Fruit fly (Drosophila melanogaster) whole organism, embryonic: ENCODE results near the gene Ids.

Experiments used
- B-H1 ChIP-seq: fragments of 200-800 bp; sonication (Bioruptor generic); IDR thresholded peaks from 3 replicates; pipeline ENCODE4 v1.3.6; 2022; ENCODE audit warnings: missing biosample characterization, missing genetic modification characterization
- B-H2 ChIP-seq: fragments of 200-800 bp; sonication (Bioruptor generic); optimal IDR thresholded peaks from 2 replicates; lab custom pipeline; 2018; ENCODE audit warnings: missing biosample characterization, mild to moderate bottlenecking, missing genetic modification characterization
- CG10274 ChIP-seq: fragments of 200-800 bp; sonication (Bioruptor generic); optimal IDR thresholded peaks from 3 replicates; lab custom pipeline; 2017; ENCODE audit warnings: missing biosample characterization, mild to moderate bottlenecking, missing genetic modification characterization
- CG10366 ChIP-seq: fragments of 200-800 bp; sonication (Bioruptor generic); IDR thresholded peaks from 2 replicates; pipeline ENCODE4 v1.3.6; 2022; ENCODE audit warnings: missing biosample characterization, missing genetic modification characterization
- CG12391 ChIP-seq: fragments of 200-800 bp; sonication (Bioruptor generic); optimal IDR thresholded peaks from 3 replicates; lab custom pipeline; 2018; ENCODE audit warnings: missing biosample characterization, mild to moderate bottlenecking, missing genetic modification characterization, moderate library complexity
- CG14860 ChIP-seq: fragments of 200-800 bp; sonication (Bioruptor generic); IDR thresholded peaks from 3 replicates; pipeline ENCODE4 v1.3.6; 2022; ENCODE audit warnings: missing biosample characterization, missing genetic modification characterization; ENCODE audit not compliant: partially characterized antibody
- CG16813 ChIP-seq: fragments of 200-800 bp; sonication (Bioruptor generic); IDR thresholded peaks from 3 replicates; pipeline ENCODE4 v1.3.6; 2022; ENCODE audit warnings: missing biosample characterization, missing genetic modification characterization; ENCODE audit not compliant: partially characterized antibody
- CG16863 ChIP-seq: fragments of 200-800 bp; sonication (Bioruptor generic); optimal IDR thresholded peaks from 3 replicates; lab custom pipeline; 2016; ENCODE audit warnings: missing biosample characterization, missing genetic modification characterization
- CG17912 ChIP-seq: fragments of 200-800 bp; sonication (Bioruptor generic); optimal IDR thresholded peaks from 2 replicates; lab custom pipeline; 2018; ENCODE audit warnings: missing biosample characterization, mild to moderate bottlenecking, missing genetic modification characterization
- CG1792 ChIP-seq: fragments of 200-800 bp; sonication (Bioruptor generic); optimal IDR thresholded peaks from 2 replicates; lab custom pipeline; 2016; ENCODE audit warnings: missing biosample characterization, missing genetic modification characterization
- CG4328 ChIP-seq: fragments of 200-800 bp; sonication (Bioruptor generic); optimal IDR thresholded peaks from 3 replicates; lab custom pipeline; 2017; ENCODE audit warnings: missing biosample characterization, missing genetic modification reagents, missing genetic modification characterization
- CG4820 ChIP-seq: fragments of 200-800 bp; sonication (Bioruptor generic); optimal IDR thresholded peaks from 3 replicates; lab custom pipeline; 2016; ENCODE audit warnings: missing biosample characterization, missing genetic modification characterization
- CG6272 ChIP-seq: fragments of 200-800 bp; sonication (Bioruptor generic); IDR thresholded peaks from 2 replicates; pipeline ENCODE4 v1.3.6; 2022; ENCODE audit warnings: missing biosample characterization, missing genetic modification characterization
- CG7786 ChIP-seq: fragments of 200-800 bp; sonication (Bioruptor generic); optimal IDR thresholded peaks from 2 replicates; lab custom pipeline; 2016; ENCODE audit warnings: missing biosample characterization, missing genetic modification characterization
- CG8359 ChIP-seq: fragments of 200-800 bp; sonication (Bioruptor generic); optimal IDR thresholded peaks from 2 replicates; lab custom pipeline; 2017; ENCODE audit warnings: missing biosample characterization, mild to moderate bottlenecking, missing genetic modification characterization, borderline replicate concordance
- CG9215 ChIP-seq: fragments of 200-800 bp; sonication (Bioruptor generic); IDR thresholded peaks from 2 replicates; pipeline ENCODE4 v1.3.6; 2022; ENCODE audit warnings: missing biosample characterization, missing genetic modification characterization
- Camta ChIP-seq: fragments of 200-800 bp; sonication (Bioruptor generic); optimal IDR thresholded peaks from 2 replicates; lab custom pipeline; 2016; ENCODE audit warnings: missing biosample characterization, missing genetic modification characterization
- Chrac-16 ChIP-seq: fragments of 200-800 bp; sonication (Bioruptor generic); optimal IDR thresholded peaks from 3 replicates; lab custom pipeline; 2016; ENCODE audit warnings: missing biosample characterization, missing genetic modification characterization
- Doc2 ChIP-seq: fragments of 200-800 bp; sonication (Bioruptor generic); IDR thresholded peaks from 2 replicates; pipeline ENCODE4 v1.3.6; 2022; ENCODE audit warnings: missing biosample characterization, missing genetic modification characterization
- Eip74EF ChIP-seq, 2 experiments: fragments of 200-800 bp in 1 of 2; fragments of >200 bp in 1 of 2; sonication (Bioruptor generic) in 1 of 2; optimal IDR thresholded peaks; 2 replicates each; lab custom pipeline; 2017 to 2019; ENCODE audit warnings: missing biosample characterization in 2 of 2, missing genetic modification characterization in 2 of 2, mild to moderate bottlenecking in 1 of 2, moderate library complexity in 1 of 2
- Fer1 ChIP-seq: fragments of 200-800 bp; sonication (Bioruptor generic); optimal IDR thresholded peaks from 2 replicates; lab custom pipeline; 2017; ENCODE audit warnings: missing biosample characterization, mild to moderate bottlenecking, missing genetic modification characterization
- Lim3 ChIP-seq: fragments of 200-800 bp; sonication (Bioruptor generic); IDR thresholded peaks from 2 replicates; pipeline ENCODE4 v1.3.6; 2022; ENCODE audit warnings: missing biosample characterization, missing genetic modification characterization
- NC2α ChIP-seq: fragments of 200-800 bp; sonication (Bioruptor generic); optimal IDR thresholded peaks from 2 replicates; lab custom pipeline; 2016; ENCODE audit warnings: missing biosample characterization, missing genetic modification characterization
- Oaz ChIP-seq: fragments of 200-800 bp; sonication (Bioruptor generic); IDR thresholded peaks from 2 replicates; pipeline ENCODE4 v1.3.6; 2022; ENCODE audit warnings: missing biosample characterization, missing genetic modification characterization
- Pdp1 ChIP-seq, 2 experiments: fragments of 200-800 bp; sonication (Bioruptor generic); optimal IDR thresholded peaks; 3 replicates each; lab custom pipeline; 2016; ENCODE audit warnings: missing biosample characterization in 2 of 2, missing genetic modification characterization in 2 of 2, mild to moderate bottlenecking in 1 of 2, moderate library complexity in 1 of 2
- Ptx1 ChIP-seq: fragments of 200-800 bp; sonication (Bioruptor generic); IDR thresholded peaks from 2 replicates; pipeline ENCODE4 v1.3.6; 2022; ENCODE audit warnings: missing biosample characterization, missing genetic modification characterization
- Side ChIP-seq: fragments of 200-800 bp; sonication (Bioruptor generic); optimal IDR thresholded peaks from 2 replicates; lab custom pipeline; 2016; ENCODE audit warnings: missing biosample characterization, missing genetic modification characterization
- Sox102F ChIP-seq: fragments of 200-800 bp; sonication (Bioruptor generic); optimal IDR thresholded peaks from 2 replicates; lab custom pipeline; 2018; ENCODE audit warnings: missing biosample characterization, mild to moderate bottlenecking, missing genetic modification characterization, moderate library complexity
- abd-A ChIP-seq: fragments of 200-800 bp; sonication (Bioruptor generic); optimal IDR thresholded peaks from 3 replicates; lab custom pipeline; 2019; ENCODE audit warnings: missing biosample characterization, mild to moderate bottlenecking, missing genetic modification characterization, moderate library complexity
- ato ChIP-seq: fragments of 200-800 bp; sonication (Bioruptor generic); IDR thresholded peaks from 2 replicates; pipeline ENCODE4 v1.3.6; 2022; ENCODE audit warnings: missing biosample characterization, missing genetic modification characterization; ENCODE audit not compliant: partially characterized antibody
- bab2 ChIP-seq: fragments of 200-800 bp; sonication (Bioruptor generic); optimal IDR thresholded peaks from 2 replicates; lab custom pipeline; 2016; ENCODE audit warnings: missing biosample characterization, missing genetic modification characterization
- chif ChIP-seq, 2 experiments: fragments of 200-800 bp; sonication (Bioruptor generic); optimal IDR thresholded peaks; 3 replicates each; lab custom pipeline; 2016; ENCODE audit warnings: missing biosample characterization in 2 of 2, missing genetic modification characterization in 2 of 2
- da ChIP-seq: fragments of 200-800 bp; sonication (Bioruptor generic); optimal IDR thresholded peaks from 2 replicates; lab custom pipeline; 2016; ENCODE audit warnings: missing biosample characterization, missing genetic modification characterization
- ewg ChIP-seq: fragments of 200-800 bp; sonication (Bioruptor generic); optimal IDR thresholded peaks from 3 replicates; lab custom pipeline; 2017; ENCODE audit warnings: mild to moderate bottlenecking, missing biosample characterization, missing genetic modification reagents, missing genetic modification characterization
- exex ChIP-seq: fragments of 200-800 bp; sonication (Bioruptor generic); optimal IDR thresholded peaks from 4 replicates; lab custom pipeline; 2018; ENCODE audit warnings: missing biosample characterization, mild to moderate bottlenecking, missing genetic modification characterization, moderate library complexity
- gcm2 ChIP-seq: fragments of 200-800 bp; sonication (Bioruptor generic); optimal IDR thresholded peaks from 2 replicates; lab custom pipeline; 2016; ENCODE audit warnings: missing biosample characterization, missing genetic modification characterization
- h ChIP-seq: fragments of >200 bp; optimal IDR thresholded peaks from 2 replicates; lab custom pipeline; 2017
- hb ChIP-seq: fragments of 200-800 bp; sonication (Bioruptor generic); IDR thresholded peaks from 3 replicates; pipeline ENCODE4 v1.3.6; 2022; ENCODE audit warnings: missing biosample characterization, missing genetic modification characterization; ENCODE audit not compliant: partially characterized antibody
- hbn ChIP-seq: fragments of 200-800 bp; sonication (Bioruptor generic); IDR thresholded peaks from 2 replicates; pipeline ENCODE4 v1.3.6; 2022; ENCODE audit warnings: missing biosample characterization, missing genetic modification characterization; ENCODE audit not compliant: partially characterized antibody
- kah ChIP-seq: fragments of 200-800 bp; sonication (Bioruptor generic); optimal IDR thresholded peaks from 2 replicates; lab custom pipeline; 2018; ENCODE audit warnings: missing biosample characterization, mild to moderate bottlenecking, missing genetic modification characterization
- kni ChIP-seq: fragments of 200-800 bp; sonication (Bioruptor generic); optimal IDR thresholded peaks from 3 replicates; lab custom pipeline; 2017; ENCODE audit warnings: mild to moderate bottlenecking, missing biosample characterization, missing genetic modification reagents, missing genetic modification characterization
- knrl ChIP-seq: fragments of 200-800 bp; sonication (Bioruptor generic); IDR thresholded peaks from 3 replicates; pipeline ENCODE4 v1.3.6; 2022; ENCODE audit warnings: missing biosample characterization, missing genetic modification characterization; ENCODE audit not compliant: partially characterized antibody
- lola ChIP-seq, 3 experiments: fragments of >200 bp in 2 of 3; fragments of 200-800 bp in 1 of 3; sonication (Bioruptor generic) in 1 of 3; optimal IDR thresholded peaks; 2 replicates each; lab custom pipeline; 2017 to 2019; ENCODE audit warnings: missing biosample characterization in 3 of 3, missing genetic modification characterization in 3 of 3, mild to moderate bottlenecking in 1 of 3, moderate library complexity in 1 of 3
- rib ChIP-seq: fragments of 200-800 bp; sonication (Bioruptor generic); IDR thresholded peaks from 2 replicates; pipeline ENCODE4 v1.3.6; 2022; ENCODE audit warnings: missing biosample characterization, missing genetic modification characterization
- ro ChIP-seq: fragments of 200-800 bp; sonication (Bioruptor generic); IDR thresholded peaks from 2 replicates; pipeline ENCODE4 v1.3.6; 2022; ENCODE audit warnings: missing biosample characterization, missing genetic modification characterization
- sens ChIP-seq: fragments of 200-800 bp; sonication (Bioruptor generic); peaks from one replicate; lab custom pipeline; 2016; ENCODE audit warnings: missing biosample characterization, missing genetic modification characterization
- tap ChIP-seq: fragments of 200-800 bp; optimal IDR thresholded peaks from 3 replicates; lab custom pipeline; 2019; ENCODE audit warnings: missing biosample characterization, mild to moderate bottlenecking, missing genetic modification characterization, moderate library complexity
- tll ChIP-seq, 2 experiments: fragments of 200-800 bp in 1 of 2; fragments of >200 bp in 1 of 2; sonication (Bioruptor generic) in 1 of 2; optimal IDR thresholded peaks; 2 replicates each; lab custom pipeline; 2017 to 2019; ENCODE audit warnings: missing biosample characterization in 2 of 2, missing genetic modification characterization in 2 of 2, mild to moderate bottlenecking in 1 of 2, moderate library complexity in 1 of 2
- zf30C ChIP-seq: fragments of 200-800 bp; sonication (Bioruptor generic); optimal IDR thresholded peaks from 3 replicates; lab custom pipeline; 2018; ENCODE audit warnings: missing biosample characterization, mild to moderate bottlenecking, missing genetic modification characterization
- zfh2 ChIP-seq: fragments of 200-800 bp; sonication (Bioruptor generic); optimal IDR thresholded peaks from 2 replicates; lab custom pipeline; 2016; ENCODE audit warnings: missing biosample characterization, missing genetic modification characterization

Ids gene

DNA sequence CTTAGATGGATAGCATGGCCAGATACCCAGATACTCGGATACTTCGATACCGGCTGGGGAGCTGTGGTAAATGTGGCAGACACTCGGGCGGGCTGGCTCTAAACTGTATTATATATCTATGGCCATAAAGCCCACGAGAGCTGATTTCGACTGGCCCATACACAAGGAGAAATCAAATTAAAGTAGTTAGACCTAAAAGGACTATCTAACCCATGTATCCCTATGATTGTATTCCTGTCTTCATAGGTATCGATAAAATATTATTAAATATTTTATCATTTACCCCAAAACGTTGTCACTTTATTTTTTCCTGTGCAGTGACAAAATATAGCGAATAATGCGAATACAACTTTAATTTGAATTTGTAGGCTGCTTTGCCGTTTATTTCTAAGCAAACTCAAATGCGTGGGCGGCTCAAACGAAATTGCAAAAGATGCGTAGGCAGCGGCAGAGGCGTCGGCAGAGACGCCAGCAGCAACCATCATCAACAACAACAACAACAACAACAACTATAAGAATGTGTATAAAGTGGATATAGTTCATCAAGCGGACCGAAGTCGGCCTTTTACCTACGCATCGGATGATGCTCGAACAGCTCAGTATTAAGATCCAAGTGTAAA lies 3.9 kb downstream of the Ids start (continued):
- TF ChIP-seq bab2: no peak
- TF ChIP-seq Fer1: peak; percentile 40
- peak; percentile 75 for TF ChIP-seq Sox102F (GFP tag; lab: Kevin White, UChicago)
- no peak for TF ChIP-seq kni
- TF ChIP-seq CG16863: no peak
- TF ChIP-seq hbn (GFP tag; lab: Robert Waterston, UW): no peak
- peak; percentile 32; the same call in 1 of the 2 replicates for TF ChIP-seq CG9215
- TF ChIP-seq NC2α (GFP tag; lab: Kevin White, UChicago): no peak
- peak; percentile 50 for TF ChIP-seq Oaz (GFP tag; lab: Robert Waterston, UW)
- TF ChIP-seq sens (GFP tag; lab: Kevin White, UChicago): peak; percentile 27
- no peak for TF ChIP-seq kah
- no peak for TF ChIP-seq Camta (GFP tag; lab: Kevin White, UChicago)
- no peak for TF ChIP-seq CG12391 (tag; lab: Kevin White, UChicago)
- TF ChIP-seq CG4328: no peak
- no peak for TF ChIP-seq da (GFP tag; lab: Kevin White, UChicago)
- TF ChIP-seq abd-A (tag; lab: Kevin White, UChicago): no peak
- no peak for TF ChIP-seq CG16813
- TF ChIP-seq Ptx1 (GFP tag; lab: Robert Waterston, UW): peak; percentile 65
- no peak for TF ChIP-seq CG1792 (GFP tag; lab: Kevin White, UChicago)
- peak; percentile 47; the same call in 1 of the 2 replicates for TF ChIP-seq rib (GFP tag; lab: Robert Waterston, UW)
- TF ChIP-seq gcm2 (GFP tag; lab: Kevin White, UChicago): no peak
- no peak for TF ChIP-seq Doc2
- TF ChIP-seq chif (GFP tag; optimal IDR thresholded peaks at IDR 0.05; lab: Kevin White, UChicago): no peak
- no peak for TF ChIP-seq knrl
- peak; percentile 32 for TF ChIP-seq Chrac-16 (GFP tag; lab: Kevin White, UChicago)
- peak; percentile 64 for TF ChIP-seq CG10366 (GFP tag; lab: Robert Waterston, UW)
- no peak for TF ChIP-seq Eip74EF (GFP tag; optimal IDR thresholded peaks at IDR 0.05; lab: Kevin White, UChicago)
- no peak for TF ChIP-seq CG10274 (GFP tag; lab: Kevin White, UChicago)
- TF ChIP-seq zf30C (GFP tag; lab: Kevin White, UChicago): no peak
- TF ChIP-seq tll (GFP tag; optimal IDR thresholded peaks at IDR 0.05; lab: Kevin White, UChicago): no peak
- no peak for TF ChIP-seq CG14860
- TF ChIP-seq B-H1 (GFP tag; lab: Robert Waterston, UW): peak; percentile 61; the same call in 2 of the 3 replicates
- TF ChIP-seq CG6272 (GFP tag; lab: Robert Waterston, UW): no peak
- TF ChIP-seq ro (GFP tag; lab: Robert Waterston, UW): no peak
- TF ChIP-seq CG4820: no peak
- no peak for TF ChIP-seq CG17912 (GFP tag; lab: Kevin White, UChicago)
- TF ChIP-seq ato (GFP tag; lab: Robert Waterston, UW): no peak
- TF ChIP-seq lola (GFP tag; optimal IDR thresholded peaks at IDR 0.05; lab: Kevin White, UChicago): no peak
- TF ChIP-seq tap: peak; percentile 6
- peak; percentile 14 for TF ChIP-seq zfh2 (GFP tag; lab: Kevin White, UChicago)
- no peak for TF ChIP-seq B-H2
- TF ChIP-seq Lim3 (GFP tag; lab: Robert Waterston, UW): no peak
- no peak for TF ChIP-seq ewg (GFP tag; lab: Kevin White, UChicago)
- TF ChIP-seq hb (GFP tag; lab: Robert Waterston, UW): no peak
- no peak for TF ChIP-seq Side (GFP tag; lab: Kevin White, UChicago)
- TF ChIP-seq CG7786 (GFP tag; lab: Kevin White, UChicago): no peak
- no peak for TF ChIP-seq exex (tag; lab: Kevin White, UChicago)
- TF ChIP-seq Pdp1 (GFP tag; optimal IDR thresholded peaks at IDR 0.05; lab: Kevin White, UChicago): no peak
- no peak for TF ChIP-seq CG8359 (GFP tag; lab: Kevin White, UChicago)
- TF ChIP-seq h (lab: Kevin White, UChicago): no peak
